Worm (Caenorhabditis elegans) whole organism, young adult: ENCODE results near the gene srh-100.

Source experiments
- F39B2.1 ChIP-seq: fragments of 200-800 bp; sonication (Bioruptor generic); IDR thresholded peaks from 2 replicates; pipeline ENCODE4 v1.3.6; 2022; ENCODE audit warnings: missing genetic modification reagents, missing genetic modification characterization, missing compliant biosample characterization
- efl-1 ChIP-seq: fragments of 150-350 bp; optimal IDR thresholded peaks from 2 replicates; lab custom pipeline; 2014; ENCODE audit warnings: missing biosample characterization, missing genetic modification reagents, missing genetic modification characterization
- nhr-120 ChIP-seq: fragments of 200-800 bp; sonication (Bioruptor generic); IDR thresholded peaks from 2 replicates; pipeline ENCODE4 v1.3.6; 2022; ENCODE audit warnings: missing genetic modification characterization, missing compliant biosample characterization
- sea-2 ChIP-seq: fragments of 200-800 bp; sonication (Bioruptor generic); IDR thresholded peaks from 2 replicates; pipeline ENCODE4 v1.3.6; 2022; ENCODE audit warnings: missing genetic modification characterization, missing compliant biosample characterization
- snpc-4 ChIP-seq, 5 experiments: fragments of 150-350 bp in 1 of 5; sonication (generic microtip) in 4 of 5; optimal IDR thresholded peaks; 2 replicates each; lab custom pipeline; 2014 to 2018; ENCODE audit warnings: missing genetic modification characterization in 5 of 5, missing biosample characterization in 3 of 5, antibody characterized with exemption in 2 of 5, mild to moderate bottlenecking in 2 of 5, missing compliant biosample characterization in 2 of 5, missing genotype in 2 of 5, moderate library complexity in 2 of 5, missing genetic modification reagents in 1 of 5

- TF ChIP-seq snpc-4 (GFP tag; optimal IDR thresholded peaks at IDR 0.05; lab: Kevin White, UChicago) (no peak), snpc-4 (tag; optimal IDR thresholded peaks at IDR 0.05; lab: Kevin White, UChicago) (no peak), nhr-120 (GFP tag; lab: Robert Waterston, UW) (no peak), efl-1 (GFP tag; lab: Kevin White, UChicago) (no peak), sea-2 (no peak), F39B2.1 (GFP tag; lab: Robert Waterston, UW) (no peak)
These were observed 41.0 kb downstream of the srh-100 start, which contains the start of gene sea-1 for ce11 chrII:3673493-3673892.
